Worm (Caenorhabditis elegans) whole organism, early embryonic: ENCODE data around the gene nstp-8.

Source experiments
- aly-1 ChIP-seq: sonication (generic microtip); optimal IDR thresholded peaks from 2 replicates; lab custom pipeline; 2016; ENCODE audit warnings: missing genetic modification characterization, missing compliant biosample characterization
- ama-1 ChIP-seq: fragments of 150-350 bp; optimal IDR thresholded peaks from 2 replicates; lab custom pipeline; 2014
- ceh-36 ChIP-seq: sonication (generic microtip); optimal IDR thresholded peaks from 2 replicates; lab custom pipeline; 2016; ENCODE audit warnings: missing genetic modification characterization, inconsistent platforms, missing compliant biosample characterization
- ets-7 ChIP-seq: sonication (generic microtip); optimal IDR thresholded peaks from 2 replicates; lab custom pipeline; 2016; ENCODE audit warnings: missing genotype, missing genetic modification characterization, missing compliant biosample characterization
- sea-1 ChIP-seq: fragments of 200-800 bp; sonication (Bioruptor generic); conservative IDR thresholded peaks from 2 replicates; pipeline ENCODE4 v1.3.6; 2022; ENCODE audit warnings: missing genetic modification characterization, missing compliant biosample characterization
- tra-4 ChIP-seq: sonication (generic microtip); optimal IDR thresholded peaks from 2 replicates; lab custom pipeline; 2017; ENCODE audit warnings: missing genetic modification characterization, missing compliant biosample characterization

- no peak for TF ChIP-seq aly-1
- no peak for TF ChIP-seq ets-7 (tag; lab: Kevin White, UChicago)
- TF ChIP-seq ama-1 (lab: Kevin White, UChicago), result no peak
- no peak for TF ChIP-seq sea-1 (GFP tag; lab: Robert Waterston, UW)
- no peak for TF ChIP-seq tra-4 (tag; lab: Kevin White, UChicago)
- no peak for TF ChIP-seq ceh-36 (tag; lab: Kevin White, UChicago)
Observed at ce11 chrV:2199594-2199993, 15.9 kb upstream of the nstp-8 start.
